Worm (Caenorhabditis elegans): ENCODE data around the gene C09B9.85.

C09B9.85 gene

DNA sequence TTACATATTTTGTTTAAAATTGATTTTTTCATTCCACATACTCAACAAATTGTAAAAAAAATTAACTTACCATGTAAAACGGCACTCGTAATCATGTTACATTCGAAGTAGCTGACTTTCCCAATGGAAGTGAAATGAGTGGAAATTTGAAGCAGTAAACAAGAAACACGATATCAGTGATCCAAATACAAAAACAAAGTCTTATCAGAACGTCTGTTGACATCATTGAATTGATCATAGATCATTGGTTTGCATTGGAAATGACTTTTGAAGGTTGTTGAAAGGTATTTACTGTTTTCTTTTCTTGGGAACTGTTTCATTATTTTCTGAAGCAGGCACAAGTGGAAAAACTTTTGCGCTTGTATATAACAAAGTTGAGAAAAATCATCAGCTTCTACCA is 49.6 kb downstream of the C09B9.85 start, which contains the start of gene Y9C9A.16:
Gene Y9C9A.16, minus strand, starts transcription at position 131 of the 400 bp plus-strand sequence.
- TF ChIP-seq ces-1 (GFP tag; optimal IDR thresholded peaks at IDR 0.05) (no peak), grh-1 (GFP tag; IDR thresholded peaks at IDR 0.05) (no peak), nhr-20 (tag; optimal IDR thresholded peaks at IDR 0.05) (no peak), vab-15 (tag; optimal IDR thresholded peaks at IDR 0.05) (no peak), blmp-1 (tag; optimal IDR thresholded peaks at IDR 0.05) (no peak), elt-3 (tag; optimal IDR thresholded peaks at IDR 0.05) (no peak), irx-1 (tag; optimal IDR thresholded peaks at IDR 0.05) (no peak), lin-15B (tag; optimal IDR thresholded peaks at IDR 0.05) (no peak), C34B4.2 (tag; optimal IDR thresholded peaks at IDR 0.05) (no peak), hpl-2 (GFP tag; optimal IDR thresholded peaks at IDR 0.05) (no peak), rnt-1 (tag; optimal IDR thresholded peaks at IDR 0.05) (no peak), skn-1 (tag; optimal IDR thresholded peaks at IDR 0.05) (no peak), lir-3 (tag; optimal IDR thresholded peaks at IDR 0.05; ENCODE audit: poor library complexity) (no peak), nhr-77 (tag; optimal IDR thresholded peaks at IDR 0.05) (no peak), tbx-2 (tag; optimal IDR thresholded peaks at IDR 0.05) (no peak), unc-30 (tag; optimal IDR thresholded peaks at IDR 0.05) (no peak)
